Worm (Caenorhabditis elegans) whole organism, L3 larva: ENCODE measurements around the gene ekl-5.

Experiments used
- R02D3.7 ChIP-seq: fragments of 150-350 bp; optimal IDR thresholded peaks from 2 replicates; lab custom pipeline; 2014; ENCODE audit warnings: missing biosample characterization, missing genetic modification characterization
- ZK546.5 ChIP-seq: sonication (generic microtip); optimal IDR thresholded peaks from 2 replicates; lab custom pipeline; 2017; ENCODE audit warnings: missing biosample characterization, missing genetic modification characterization
- aly-2 ChIP-seq: fragments of 150-350 bp; optimal IDR thresholded peaks from 2 replicates; lab custom pipeline; 2014; ENCODE audit warnings: missing biosample characterization, missing genetic modification characterization
- ama-1 ChIP-seq: fragments of 150-350 bp; optimal IDR thresholded peaks from 2 replicates; lab custom pipeline; 2018
- ceh-16 ChIP-seq: sonication (generic microtip); optimal IDR thresholded peaks from 2 replicates; lab custom pipeline; 2017; ENCODE audit warnings: missing biosample characterization, missing genetic modification characterization
- ceh-82 ChIP-seq: fragments of 150-350 bp; optimal IDR thresholded peaks from 2 replicates; lab custom pipeline; 2014; ENCODE audit warnings: missing biosample characterization, missing genetic modification characterization
- ceh-9 ChIP-seq: sonication (generic microtip); optimal IDR thresholded peaks from 2 replicates; lab custom pipeline; 2018; ENCODE audit warnings: missing biosample characterization, missing genetic modification characterization
- daf-12 ChIP-seq: fragments of 150-350 bp; optimal IDR thresholded peaks from 2 replicates; lab custom pipeline; 2014; ENCODE audit warnings: missing biosample characterization, missing genetic modification reagents, missing genetic modification characterization
- egl-27 ChIP-seq: sonication (generic microtip); optimal IDR thresholded peaks from 4 replicates; lab custom pipeline; 2017; ENCODE audit warnings: missing biosample characterization, missing genetic modification reagents, missing genetic modification characterization
- egl-5 ChIP-seq: fragments of 150-350 bp; optimal IDR thresholded peaks from 2 replicates; lab custom pipeline; 2017; ENCODE audit warnings: missing biosample characterization, missing genetic modification reagents, missing genetic modification characterization, inconsistent platforms
- elt-1 ChIP-seq: fragments of 150-350 bp; optimal IDR thresholded peaks from 2 replicates; lab custom pipeline; 2014; ENCODE audit warnings: missing biosample characterization, missing genetic modification characterization
- elt-2 ChIP-seq: sonication (generic microtip); optimal IDR thresholded peaks from 2 replicates; lab custom pipeline; 2016; ENCODE audit warnings: missing genetic modification reagents, mild to moderate bottlenecking, missing genetic modification characterization, missing compliant biosample characterization
- fkh-2 ChIP-seq: fragments of 150-350 bp; optimal IDR thresholded peaks from 2 replicates; lab custom pipeline; 2014; ENCODE audit warnings: missing biosample characterization, missing genetic modification reagents, missing genetic modification characterization
- fos-1 ChIP-seq: fragments of 150-350 bp; optimal IDR thresholded peaks from 2 replicates; lab custom pipeline; 2014; ENCODE audit warnings: missing biosample characterization, missing genetic modification characterization
- hmg-11 ChIP-seq: sonication (generic microtip); optimal IDR thresholded peaks from 2 replicates; lab custom pipeline; 2016; ENCODE audit warnings: missing genetic modification characterization, missing compliant biosample characterization
- lin-15B ChIP-seq: fragments of 150-350 bp; optimal IDR thresholded peaks from 2 replicates; lab custom pipeline; 2014; ENCODE audit warnings: missing biosample characterization, missing genetic modification characterization
- lin-39 ChIP-seq: fragments of 150-350 bp; optimal IDR thresholded peaks from 2 replicates; lab custom pipeline; 2018; ENCODE audit warnings: missing biosample characterization, missing genetic modification reagents, missing genetic modification characterization
- lsy-12 ChIP-seq: sonication (generic microtip); optimal IDR thresholded peaks from 2 replicates; lab custom pipeline; 2016; ENCODE audit warnings: mild to moderate bottlenecking, missing genetic modification characterization, missing compliant biosample characterization
- mdl-1 ChIP-seq: fragments of 150-350 bp; optimal IDR thresholded peaks from 2 replicates; lab custom pipeline; 2014; ENCODE audit warnings: missing biosample characterization, missing genetic modification characterization
- mml-1 ChIP-seq: fragments of 150-350 bp; sonication (generic microtip); optimal IDR thresholded peaks from 3 replicates; lab custom pipeline; 2014; ENCODE audit warnings: missing biosample characterization, missing genetic modification characterization
- nfya-1 ChIP-seq: sonication (generic microtip); optimal IDR thresholded peaks from 2 replicates; lab custom pipeline; 2017; ENCODE audit warnings: missing genetic modification characterization, mild to moderate bottlenecking, missing compliant biosample characterization, antibody characterized with exemption, moderate library complexity; ENCODE audit not compliant: insufficient read depth
- nhr-11 ChIP-seq: fragments of 150-350 bp; optimal IDR thresholded peaks from 2 replicates; lab custom pipeline; 2014; ENCODE audit warnings: missing biosample characterization, missing genetic modification characterization
- nhr-12 ChIP-seq: fragments of 150-350 bp; optimal IDR thresholded peaks from 2 replicates; lab custom pipeline; 2014; ENCODE audit warnings: missing biosample characterization, missing genetic modification characterization
- nhr-23 ChIP-seq: fragments of 150-350 bp; optimal IDR thresholded peaks from 2 replicates; lab custom pipeline; 2014; ENCODE audit warnings: missing biosample characterization, missing genetic modification reagents, missing genetic modification characterization
- nhr-237 ChIP-seq: fragments of 150-350 bp; optimal IDR thresholded peaks from 2 replicates; lab custom pipeline; 2014; ENCODE audit warnings: missing biosample characterization, missing genetic modification characterization
- nhr-25 ChIP-seq: sonication (generic microtip); optimal IDR thresholded peaks from 2 replicates; lab custom pipeline; 2017; ENCODE audit warnings: missing biosample characterization, missing genetic modification characterization
- nhr-28 ChIP-seq: fragments of 150-350 bp; optimal IDR thresholded peaks from 2 replicates; lab custom pipeline; 2014; ENCODE audit warnings: missing biosample characterization, missing genetic modification characterization
- nhr-67 ChIP-seq: fragments of 150-350 bp; optimal IDR thresholded peaks from 2 replicates; lab custom pipeline; 2014; ENCODE audit warnings: missing biosample characterization, missing genetic modification characterization
- nhr-76 ChIP-seq: fragments of 150-350 bp; sonication (generic microtip); optimal IDR thresholded peaks from 5 replicates; lab custom pipeline; 2014; ENCODE audit warnings: missing biosample characterization, missing genetic modification characterization
- nhr-77 ChIP-seq: fragments of 150-350 bp; optimal IDR thresholded peaks from 2 replicates; lab custom pipeline; 2014; ENCODE audit warnings: missing biosample characterization, missing genetic modification characterization
- pha-4 ChIP-seq: fragments of 150-350 bp; optimal IDR thresholded peaks from 2 replicates; lab custom pipeline; 2014; ENCODE audit warnings: missing biosample characterization, missing genetic modification reagents, missing genetic modification characterization
- sea-2 ChIP-seq: fragments of 150-350 bp; sonication (generic microtip); optimal IDR thresholded peaks from 4 replicates; lab custom pipeline; 2014; ENCODE audit warnings: missing biosample characterization, missing genetic modification reagents, missing genetic modification characterization
- skn-1 ChIP-seq: fragments of 150-350 bp; optimal IDR thresholded peaks from 2 replicates; lab custom pipeline; 2014; ENCODE audit warnings: missing biosample characterization, missing genetic modification characterization
- snpc-4 ChIP-seq: fragments of 150-350 bp; optimal IDR thresholded peaks from 2 replicates; lab custom pipeline; 2014; ENCODE audit warnings: missing biosample characterization, missing genetic modification characterization
- unc-39 ChIP-seq: sonication (generic microtip); optimal IDR thresholded peaks from 4 replicates; lab custom pipeline; 2017; ENCODE audit warnings: missing biosample characterization, missing genetic modification characterization
- zag-1 ChIP-seq: fragments of 150-350 bp; optimal IDR thresholded peaks from 2 replicates; lab custom pipeline; 2014; ENCODE audit warnings: missing biosample characterization, missing genetic modification characterization

The ekl-5 gene

ce11 chrX:13914289-13914688, 2.7 kb downstream of the ekl-5 start, which contains the start of gene Y26E6A.2:
Gene Y26E6A.2, minus strand, starts transcription at chrX:13914389.
- TF ChIP-seq nhr-23 (no peak), hmg-11 (tag; lab: Kevin White, UChicago) (peak; percentile 35)

ce11 chrX:13913641-13914040, 3.3 kb downstream of the ekl-5 start:
- TF ChIP-seq nfya-1 (peak; percentile 11), mdl-1 (tag; lab: Kevin White, UChicago) (no peak)

- TF ChIP-seq sea-2 (GFP tag; lab: Kevin White, UChicago) (no peak), mml-1 (tag; lab: Kevin White, UChicago) (no peak), nhr-12 (tag; lab: Kevin White, UChicago) (no peak), ceh-82 (no peak), nhr-11 (tag; lab: Kevin White, UChicago) (no peak), ceh-16 (tag; lab: Kevin White, UChicago) (no peak), R02D3.7 (tag; lab: Kevin White, UChicago) (no peak)
- TF ChIP-seq, all 47 proteins: peak for 0
Measured at ce11 chrX:13909850-13910249, 7.1 kb downstream of the ekl-5 start, which contains the start of gene Y26E6A.3. Gene Y26E6A.3, minus strand, starts transcription at chrX:13909950.

ce11 chrX:13903769-13904168, 13.2 kb downstream of the ekl-5 start:
- TF ChIP-seq ZK546.5 (no peak), lin-39 (tag; lab: Kevin White, UChicago) (no peak), nhr-12 (tag; lab: Kevin White, UChicago) (no peak), elt-1 (no peak), nhr-77 (tag; lab: Kevin White, UChicago) (no peak), nhr-237 (tag; lab: Kevin White, UChicago) (no peak), lsy-12 (tag; lab: Kevin White, UChicago) (no peak), ceh-9 (tag; lab: Kevin White, UChicago) (no peak), sea-2 (GFP tag; lab: Kevin White, UChicago) (no peak), nhr-25 (tag; lab: Kevin White, UChicago) (no peak), nhr-76 (no peak), zag-1 (no peak), mml-1 (tag; lab: Kevin White, UChicago) (no peak), unc-39 (tag; lab: Kevin White, UChicago) (no peak), ama-1 (no peak), aly-2 (tag; lab: Kevin White, UChicago) (no peak), elt-2 (no peak), pha-4 (tag; lab: Kevin White, UChicago) (no peak), egl-27 (tag; lab: Kevin White, UChicago) (no peak), skn-1 (no peak)
- TF ChIP-seq, all 47 proteins: peak for 0

- no peak for TF ChIP-seq fkh-2
Measured at ce11 chrX:13903328-13903727, 13.6 kb downstream of the ekl-5 start, which contains the start of gene sra-39. Gene sra-39, minus strand, starts transcription at chrX:13903428.

ce11 chrX:13900047-13900446, 16.9 kb downstream of the ekl-5 start, which contains the start of gene sra-38:
Gene sra-38, minus strand, starts transcription at chrX:13900147.
- no peak for TF ChIP-seq daf-12
- TF ChIP-seq pha-4 (tag; lab: Kevin White, UChicago) = no peak
- no peak for TF ChIP-seq egl-27 (tag; lab: Kevin White, UChicago)
- no peak for TF ChIP-seq nhr-28 (tag; lab: Kevin White, UChicago)
- TF ChIP-seq elt-1 = no peak
- no peak for TF ChIP-seq nhr-77 (tag; lab: Kevin White, UChicago)
- no peak for TF ChIP-seq egl-5 (tag; lab: Kevin White, UChicago)
- no peak for TF ChIP-seq nhr-25 (tag; lab: Kevin White, UChicago)
- TF ChIP-seq nhr-67 (tag; lab: Kevin White, UChicago) = no peak
- TF ChIP-seq lin-15B (tag; lab: Kevin White, UChicago) = no peak
- TF ChIP-seq nhr-11 (tag; lab: Kevin White, UChicago) = no peak
- TF ChIP-seq elt-2 = no peak
- TF ChIP-seq nhr-12 (tag; lab: Kevin White, UChicago) = no peak
- TF ChIP-seq fos-1 (tag; lab: Kevin White, UChicago) = no peak
- no peak for TF ChIP-seq snpc-4
- TF ChIP-seq lin-39 (tag; lab: Kevin White, UChicago) = no peak
